Worm (Caenorhabditis elegans) whole organism, young adult: ENCODE measurements around the gene plk-3.
A peak's percentile ranks its signal among the peaks of the same experiment; 100 is the strongest.

Source experiments
- B0261.1 ChIP-seq: sonication (generic microtip); optimal IDR thresholded peaks from 2 replicates; lab custom pipeline; 2016; ENCODE audit warnings: mild to moderate bottlenecking, missing genetic modification characterization, moderate library complexity, missing compliant biosample characterization
- C06A6.2 ChIP-seq: fragments of 200-800 bp; sonication (Bioruptor generic); conservative IDR thresholded peaks from 2 replicates; pipeline ENCODE4 v1.3.6; 2022; ENCODE audit warnings: missing genetic modification characterization, missing compliant biosample characterization
- C17E4.6 ChIP-seq: fragments of 200-800 bp; sonication (Bioruptor generic); IDR thresholded peaks from 2 replicates; pipeline ENCODE4 v1.3.6; 2022; ENCODE audit warnings: missing genetic modification reagents, missing genetic modification characterization, missing compliant biosample characterization
- D2030.7 ChIP-seq: fragments of 200-800 bp; sonication (Bioruptor generic); IDR thresholded peaks from 2 replicates; pipeline ENCODE4 v1.3.6; 2022; ENCODE audit warnings: missing genetic modification reagents, missing genetic modification characterization, missing compliant biosample characterization
- F39B2.1 ChIP-seq: fragments of 200-800 bp; sonication (Bioruptor generic); IDR thresholded peaks from 2 replicates; pipeline ENCODE4 v1.3.6; 2022; ENCODE audit warnings: missing genetic modification reagents, missing genetic modification characterization, missing compliant biosample characterization
- F57C9.4 ChIP-seq: sonication (generic microtip); optimal IDR thresholded peaks from 2 replicates; lab custom pipeline; 2017; ENCODE audit warnings: mild to moderate bottlenecking, missing genetic modification characterization, missing compliant biosample characterization
- Y56A3A.18 ChIP-seq: fragments of 200-800 bp; sonication (Bioruptor generic); IDR thresholded peaks from 2 replicates; pipeline ENCODE4 v1.3.6; 2022; ENCODE audit warnings: missing genetic modification reagents, missing genetic modification characterization, missing compliant biosample characterization
- ZK185.1 ChIP-seq: sonication (generic microtip); optimal IDR thresholded peaks from 2 replicates; lab custom pipeline; 2016; ENCODE audit warnings: mild to moderate bottlenecking, missing genetic modification characterization, missing compliant biosample characterization; ENCODE audit not compliant: poor library complexity, severe bottlenecking
- akir-1 ChIP-seq: fragments of 200-800 bp; sonication (Bioruptor generic); optimal IDR thresholded peaks from 2 replicates; lab custom pipeline; 2018; ENCODE audit warnings: mild to moderate bottlenecking, missing genetic modification characterization, moderate library complexity, missing compliant biosample characterization
- ama-1 ChIP-seq, 3 experiments: fragments of 150-350 bp in 1 of 3; sonication (generic microtip) in 2 of 3; optimal IDR thresholded peaks; 2 replicates each; lab custom pipeline; 2014 to 2018; ENCODE audit warnings: missing biosample characterization in 2 of 3, missing genetic modification characterization in 2 of 3, missing genetic modification reagents in 2 of 3
- attf-5 ChIP-seq: fragments of 200-800 bp; sonication (Bioruptor generic); optimal IDR thresholded peaks from 2 replicates; lab custom pipeline; 2018; ENCODE audit warnings: mild to moderate bottlenecking, missing genetic modification characterization, missing compliant biosample characterization
- attf-6 ChIP-seq: fragments of 200-800 bp; sonication (Bioruptor generic); IDR thresholded peaks from 2 replicates; pipeline ENCODE4 v1.3.6; 2022; ENCODE audit warnings: missing genetic modification reagents, missing genetic modification characterization, missing compliant biosample characterization
- ceh-100 ChIP-seq: fragments of 200-800 bp; sonication (Bioruptor generic); IDR thresholded peaks from 2 replicates; pipeline ENCODE4 v1.3.6; 2022; ENCODE audit warnings: missing genetic modification reagents, missing genetic modification characterization, missing compliant biosample characterization
- ceh-27 ChIP-seq: fragments of 200-800 bp; sonication (Bioruptor generic); optimal IDR thresholded peaks from 2 replicates; lab custom pipeline; 2018; ENCODE audit warnings: mild to moderate bottlenecking, missing genetic modification characterization, moderate library complexity, missing compliant biosample characterization
- ceh-58 ChIP-seq: fragments of 200-800 bp; sonication (Bioruptor generic); IDR thresholded peaks from 2 replicates; pipeline ENCODE4 v1.3.6; 2022; ENCODE audit warnings: missing genetic modification characterization, missing compliant biosample characterization
- ceh-79 ChIP-seq: sonication (generic microtip); optimal IDR thresholded peaks from 2 replicates; lab custom pipeline; 2017; ENCODE audit warnings: mild to moderate bottlenecking, missing genetic modification characterization, missing compliant biosample characterization
- ceh-91 ChIP-seq: fragments of 200-800 bp; sonication (Bioruptor generic); IDR thresholded peaks from 2 replicates; pipeline ENCODE4 v1.3.6; 2022; ENCODE audit warnings: missing genetic modification reagents, missing genetic modification characterization, missing compliant biosample characterization
- die-1 ChIP-seq: sonication (generic microtip); optimal IDR thresholded peaks from 2 replicates; lab custom pipeline; 2016; ENCODE audit warnings: missing genotype, mild to moderate bottlenecking, missing genetic modification characterization, missing compliant biosample characterization
- egl-44 ChIP-seq: fragments of 200-800 bp; sonication (Bioruptor generic); IDR thresholded peaks from 2 replicates; pipeline ENCODE4 v1.3.6; 2022; ENCODE audit warnings: missing genetic modification reagents, missing genetic modification characterization, missing compliant biosample characterization
- ets-4 ChIP-seq: fragments of 200-800 bp; sonication (Bioruptor generic); optimal IDR thresholded peaks from 2 replicates; lab custom pipeline; 2018; ENCODE audit warnings: mild to moderate bottlenecking, missing genetic modification characterization, missing compliant biosample characterization
- fkh-3 ChIP-seq: sonication (generic microtip); optimal IDR thresholded peaks from 2 replicates; lab custom pipeline; 2016; ENCODE audit warnings: mild to moderate bottlenecking, missing genetic modification characterization, missing compliant biosample characterization
- hmg-1.2 ChIP-seq: fragments of 200-800 bp; sonication (Bioruptor generic); IDR thresholded peaks from 2 replicates; pipeline ENCODE4 v1.3.6; 2022; ENCODE audit warnings: missing genetic modification reagents, missing genetic modification characterization, missing compliant biosample characterization
- hrde-1 ChIP-seq: sonication (generic microtip); optimal IDR thresholded peaks from 2 replicates; lab custom pipeline; 2016; ENCODE audit warnings: missing genetic modification characterization, mild to moderate bottlenecking, missing compliant biosample characterization, moderate library complexity, missing genotype, missing genetic modification reagents, borderline replicate concordance
- lin-26 ChIP-seq: fragments of 200-800 bp; sonication (Bioruptor generic); IDR thresholded peaks from 2 replicates; pipeline ENCODE4 v1.3.6; 2022; ENCODE audit warnings: missing genetic modification reagents, missing genetic modification characterization, missing compliant biosample characterization
- lin-40 ChIP-seq: sonication (generic microtip); optimal IDR thresholded peaks from 2 replicates; lab custom pipeline; 2016; ENCODE audit warnings: missing genetic modification characterization, mild to moderate bottlenecking, missing compliant biosample characterization, missing genotype, missing genetic modification reagents
- madf-10 ChIP-seq: sonication (generic microtip); optimal IDR thresholded peaks from 2 replicates; lab custom pipeline; 2016; ENCODE audit warnings: mild to moderate bottlenecking, missing genetic modification characterization, missing compliant biosample characterization
- madf-3 ChIP-seq: fragments of 200-800 bp; sonication (Bioruptor generic); IDR thresholded peaks from 2 replicates; pipeline ENCODE4 v1.3.6; 2022; ENCODE audit warnings: missing genetic modification reagents, missing genetic modification characterization, missing compliant biosample characterization
- mel-28 ChIP-seq: sonication (generic microtip); optimal IDR thresholded peaks from 2 replicates; lab custom pipeline; 2016; ENCODE audit warnings: borderline replicate concordance, mild to moderate bottlenecking, missing genetic modification characterization, missing compliant biosample characterization
- mes-4 ChIP-seq: sonication (generic microtip); optimal IDR thresholded peaks from 2 replicates; lab custom pipeline; 2016; ENCODE audit warnings: missing genotype, missing genetic modification characterization, missing compliant biosample characterization
- nhr-120 ChIP-seq: fragments of 200-800 bp; sonication (Bioruptor generic); IDR thresholded peaks from 2 replicates; pipeline ENCODE4 v1.3.6; 2022; ENCODE audit warnings: missing genetic modification characterization, missing compliant biosample characterization
- nhr-179 ChIP-seq: sonication (generic microtip); optimal IDR thresholded peaks from 2 replicates; lab custom pipeline; 2016; ENCODE audit warnings: mild to moderate bottlenecking, missing genetic modification characterization, missing compliant biosample characterization
- nhr-90 ChIP-seq: sonication (generic microtip); optimal IDR thresholded peaks from 2 replicates; lab custom pipeline; 2016; ENCODE audit warnings: missing genotype, mild to moderate bottlenecking, missing genetic modification characterization, missing compliant biosample characterization
- pbrm-1 ChIP-seq: fragments of 200-800 bp; sonication (Bioruptor generic); IDR thresholded peaks from 2 replicates; pipeline ENCODE4 v1.3.6; 2022; ENCODE audit warnings: missing genetic modification reagents, missing genetic modification characterization, missing compliant biosample characterization
- pha-4 ChIP-seq: fragments of 150-350 bp; sonication (generic microtip); optimal IDR thresholded peaks from 2 replicates; lab custom pipeline; 2014; ENCODE audit warnings: missing biosample characterization, missing genetic modification reagents, missing genetic modification characterization
- rec-8 ChIP-seq, 2 experiments: sonication (generic microtip); optimal IDR thresholded peaks; 2 replicates each; lab custom pipeline; 2016; ENCODE audit warnings: mild to moderate bottlenecking in 2 of 2, missing genetic modification characterization in 2 of 2, missing genetic modification reagents in 2 of 2, missing genotype in 2 of 2, missing biosample characterization in 1 of 2, missing compliant biosample characterization in 1 of 2, moderate library complexity in 1 of 2
- rpc-1 ChIP-seq, 2 experiments: fragments of 150-350 bp in 1 of 2; sonication (generic microtip) in 1 of 2; optimal IDR thresholded peaks; 2 replicates each; lab custom pipeline; 2014 to 2018; ENCODE audit warnings: missing biosample characterization in 1 of 2, missing genetic modification characterization in 1 of 2, missing genetic modification reagents in 1 of 2, missing genotype in 1 of 2
- sdz-38 ChIP-seq: sonication (generic microtip); optimal IDR thresholded peaks from 2 replicates; lab custom pipeline; 2016; ENCODE audit warnings: missing genotype, missing genetic modification characterization, missing compliant biosample characterization
- snpc-1.1 ChIP-seq: sonication (generic microtip); optimal IDR thresholded peaks from 2 replicates; lab custom pipeline; 2017; ENCODE audit warnings: missing genetic modification characterization, mild to moderate bottlenecking, missing compliant biosample characterization, antibody characterized with exemption, moderate library complexity, missing genotype, missing genetic modification reagents; ENCODE audit not compliant: insufficient read depth
- snpc-3.4 ChIP-seq: sonication (generic microtip); optimal IDR thresholded peaks from 2 replicates; lab custom pipeline; 2017; ENCODE audit warnings: missing genetic modification characterization, mild to moderate bottlenecking, missing compliant biosample characterization, antibody characterized with exemption, moderate library complexity, missing genotype, missing genetic modification reagents
- snpc-4 ChIP-seq, 5 experiments: fragments of 150-350 bp in 1 of 5; sonication (generic microtip) in 4 of 5; optimal IDR thresholded peaks; 2 replicates each; lab custom pipeline; 2014 to 2018; ENCODE audit warnings: missing genetic modification characterization in 5 of 5, missing biosample characterization in 3 of 5, antibody characterized with exemption in 2 of 5, mild to moderate bottlenecking in 2 of 5, missing compliant biosample characterization in 2 of 5, missing genotype in 2 of 5, moderate library complexity in 2 of 5, missing genetic modification reagents in 1 of 5
- tbp1 ChIP-seq: fragments of 200-800 bp; sonication (Bioruptor generic); optimal IDR thresholded peaks from 2 replicates; lab custom pipeline; 2018; ENCODE audit warnings: mild to moderate bottlenecking, missing genetic modification characterization, missing compliant biosample characterization
- ztf-18 ChIP-seq: sonication (generic microtip); optimal IDR thresholded peaks from 2 replicates; lab custom pipeline; 2016; ENCODE audit warnings: missing genotype, mild to moderate bottlenecking, missing genetic modification characterization, missing compliant biosample characterization
- ztf-28 ChIP-seq: fragments of 200-800 bp; sonication (Bioruptor generic); IDR thresholded peaks from 2 replicates; pipeline ENCODE4 v1.3.6; 2022; ENCODE audit warnings: missing genetic modification reagents, missing genetic modification characterization, missing compliant biosample characterization

plk-3 gene

DNA sequence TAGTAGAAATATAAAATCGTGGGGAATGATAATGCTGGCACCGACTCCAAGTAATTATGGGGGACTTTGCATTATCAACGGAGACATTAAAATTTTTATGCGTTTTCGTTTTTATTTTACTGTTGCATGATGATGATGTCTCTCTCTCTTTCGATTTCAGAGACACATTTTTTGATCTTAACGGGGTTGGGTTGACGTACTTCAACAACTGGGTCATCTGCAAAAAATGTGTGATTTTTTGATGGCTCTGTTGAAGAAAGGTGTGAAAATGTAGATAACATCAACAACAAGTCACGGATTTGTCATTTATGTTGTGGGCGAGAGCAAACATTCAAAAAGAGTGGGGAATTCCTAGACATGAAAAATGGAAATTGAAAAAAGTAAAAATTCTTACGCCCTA lies 28.3 kb upstream of the plk-3 start, which contains the start of gene F55G1.15:
F55G1.15 (minus strand) TSS at position 101 of the 400 bp plus-strand sequence.
- no peak for TF ChIP-seq ceh-79 (tag; lab: Kevin White, UChicago)
- no peak for TF ChIP-seq ceh-27 (GFP tag; lab: Kevin White, UChicago)
- no peak for TF ChIP-seq hmg-1.2 (GFP tag; lab: Robert Waterston, UW)
- TF ChIP-seq D2030.7 (GFP tag; lab: Robert Waterston, UW) = no peak
- no peak for TF ChIP-seq C06A6.2 (GFP tag; lab: Robert Waterston, UW)
- no peak for TF ChIP-seq madf-3 (GFP tag; lab: Robert Waterston, UW)
- TF ChIP-seq attf-6 (GFP tag; lab: Robert Waterston, UW) = no peak
- TF ChIP-seq nhr-120 (GFP tag; lab: Robert Waterston, UW) = no peak
- no peak for TF ChIP-seq akir-1 (GFP tag; lab: Kevin White, UChicago)
- TF ChIP-seq pbrm-1 (GFP tag; lab: Robert Waterston, UW) = no peak
- no peak for TF ChIP-seq lin-40 (tag; lab: Kevin White, UChicago)
- TF ChIP-seq F57C9.4 = no peak
- TF ChIP-seq mel-28 (tag; lab: Kevin White, UChicago) = no peak

DNA sequence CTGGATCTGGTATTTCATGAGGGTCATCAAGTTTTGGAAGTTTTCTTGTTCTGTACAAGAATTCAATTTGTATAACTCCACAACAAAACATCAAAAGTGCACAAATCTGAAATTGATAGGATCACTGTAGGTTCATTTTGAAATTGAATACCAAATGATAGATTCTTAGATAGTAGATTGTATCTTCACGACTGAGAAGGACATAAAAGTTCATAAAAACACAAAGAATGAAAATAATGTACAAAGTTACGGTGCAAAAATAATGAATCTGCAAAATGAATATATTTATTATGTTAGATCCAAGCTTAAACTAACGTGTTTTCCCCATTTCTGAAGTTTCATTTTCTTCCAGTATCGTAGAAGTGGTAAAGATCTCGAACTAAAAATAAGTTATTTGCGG lies 27.9 kb upstream of the plk-3 start:
- TF ChIP-seq ceh-58 (GFP tag; lab: Robert Waterston, UW) (no peak), pha-4 (tag; lab: Kevin White, UChicago) (no peak), nhr-179 (tag; lab: Kevin White, UChicago) (no peak), attf-5 (GFP tag; lab: Kevin White, UChicago) (no peak), ceh-91 (GFP tag; lab: Robert Waterston, UW) (no peak), B0261.1 (tag; lab: Kevin White, UChicago) (no peak), C17E4.6 (GFP tag; lab: Robert Waterston, UW) (no peak), ets-4 (GFP tag; lab: Kevin White, UChicago) (no peak), ama-1 (optimal IDR thresholded peaks at IDR 0.05; lab: Kevin White, UChicago) (no peak), ama-1 (GFP tag; optimal IDR thresholded peaks at IDR 0.05; lab: Kevin White, UChicago) (no peak), mel-28 (tag; lab: Kevin White, UChicago) (no peak), Y56A3A.18 (GFP tag; lab: Robert Waterston, UW) (no peak), madf-10 (tag; lab: Kevin White, UChicago) (no peak), fkh-3 (tag; lab: Kevin White, UChicago) (no peak), F39B2.1 (GFP tag; lab: Robert Waterston, UW) (no peak)

DNA sequence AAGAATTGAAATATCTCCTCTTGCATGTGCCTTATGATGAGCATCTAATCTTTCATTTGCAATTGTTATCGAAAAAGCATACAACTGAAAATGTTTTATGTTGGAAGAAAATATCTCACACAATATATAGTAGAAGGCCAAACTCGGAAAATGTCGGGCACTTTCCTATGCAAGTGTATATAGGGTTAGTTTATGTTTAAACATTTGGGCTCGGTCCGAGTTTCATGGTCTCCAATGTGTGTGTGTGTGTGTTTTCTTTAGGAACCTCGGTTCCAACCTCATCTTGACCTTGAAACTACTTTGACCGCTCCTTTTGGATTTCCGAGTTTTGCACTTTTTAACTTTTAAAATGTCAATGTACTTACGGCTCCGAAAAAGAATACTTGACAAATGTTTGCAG lies 26.3 kb upstream of the plk-3 start:
- TF ChIP-seq ztf-28 (GFP tag; lab: Robert Waterston, UW) (no peak), die-1 (tag; lab: Kevin White, UChicago) (peak; percentile 68), tbp1 (GFP tag; lab: Kevin White, UChicago) (peak; percentile 83), ceh-100 (GFP tag; lab: Robert Waterston, UW) (no peak), mes-4 (tag; lab: Kevin White, UChicago) (peak; percentile 10), sdz-38 (no peak), lin-26 (GFP tag; lab: Robert Waterston, UW) (peak; percentile 91), ZK185.1 (tag; lab: Kevin White, UChicago) (peak; percentile 7), egl-44 (GFP tag; lab: Robert Waterston, UW) (no peak), ztf-18 (tag; lab: Kevin White, UChicago) (peak; percentile 17), hmg-1.2 (GFP tag; lab: Robert Waterston, UW) (peak; percentile 81), snpc-1.1 (tag; lab: Kevin White, UChicago) (peak; percentile 91), snpc-4 (GFP tag; optimal IDR thresholded peaks at IDR 0.05; lab: Kevin White, UChicago) (peak; percentile 73), snpc-4 (tag; optimal IDR thresholded peaks at IDR 0.05; lab: Kevin White, UChicago) (peak in 3 of 4 experiments; percentile 90 to 96 (median 93)), rpc-1 (optimal IDR thresholded peaks at IDR 0.05; lab: Kevin White, UChicago) (peak; percentile 62), rpc-1 (tag; optimal IDR thresholded peaks at IDR 0.05; lab: Kevin White, UChicago) (peak; percentile 82), B0261.1 (tag; lab: Kevin White, UChicago) (peak; percentile 51), rec-8 (tag; optimal IDR thresholded peaks at IDR 0.05; lab: Kevin White, UChicago) (peak in 1 of 2 experiments; percentile 12), hrde-1 (tag; lab: Kevin White, UChicago) (no peak), nhr-90 (tag; lab: Kevin White, UChicago) (peak; percentile 47), pha-4 (tag; lab: Kevin White, UChicago) (no peak), snpc-3.4 (tag; lab: Kevin White, UChicago) (peak; percentile 67), attf-5 (GFP tag; lab: Kevin White, UChicago) (peak; percentile 20)
